Worm (Caenorhabditis elegans): ENCODE measurements around the gene cup-4.

DNA sequence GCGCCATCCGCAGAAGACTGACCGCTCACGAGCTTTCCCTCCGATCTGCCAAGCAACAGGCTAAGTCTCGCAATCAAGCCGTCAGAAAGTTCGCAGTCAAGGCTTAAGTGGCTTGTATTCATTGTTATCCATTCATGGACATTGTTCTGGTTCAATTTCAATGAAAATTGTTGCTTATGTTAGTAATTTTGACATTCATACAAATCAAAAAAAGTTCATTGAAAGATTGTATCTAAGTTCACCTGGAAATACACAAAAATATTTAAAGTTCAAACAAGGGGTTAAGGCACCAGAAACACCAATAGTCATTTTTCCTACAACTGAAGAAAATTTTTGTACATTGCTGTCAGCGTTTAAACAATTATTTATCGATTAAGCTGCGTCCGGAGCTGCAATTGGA lies 10.8 kb upstream of the cup-4 start:
- TF ChIP-seq xnd-1 (tag; optimal IDR thresholded peaks at IDR 0.05) (no peak), pha-4 (tag; optimal IDR thresholded peaks at IDR 0.05) (no peak), ceh-27 (GFP tag; optimal IDR thresholded peaks at IDR 0.05) (no peak), unc-130 (GFP tag; optimal IDR thresholded peaks at IDR 0.05) (no peak), K12H6.12 (tag; optimal IDR thresholded peaks at IDR 0.05) (no peak), rec-8 (tag; optimal IDR thresholded peaks at IDR 0.05) (no peak), F49E8.2 (tag; optimal IDR thresholded peaks at IDR 0.05; ENCODE audit: insufficient read depth) (peak; percentile 82), ztf-3 (GFP tag; optimal IDR thresholded peaks at IDR 0.05) (no peak), let-526 (GFP tag; IDR thresholded peaks at IDR 0.05) (no peak), sea-2 (GFP tag; IDR thresholded peaks at IDR 0.05) (no peak), F57A8.1 (GFP tag; optimal IDR thresholded peaks at IDR 0.05) (no peak)
